Worm (Caenorhabditis elegans) whole organism, young adult: ENCODE measurements around the gene B0302.5.

Source experiments
- B0261.1 ChIP-seq: sonication (generic microtip); optimal IDR thresholded peaks from 2 replicates; lab custom pipeline; 2016; ENCODE audit warnings: mild to moderate bottlenecking, missing genetic modification characterization, moderate library complexity, missing compliant biosample characterization
- C06A6.2 ChIP-seq: fragments of 200-800 bp; sonication (Bioruptor generic); conservative IDR thresholded peaks from 2 replicates; pipeline ENCODE4 v1.3.6; 2022; ENCODE audit warnings: missing genetic modification characterization, missing compliant biosample characterization
- F49E8.2 ChIP-seq: sonication (generic microtip); optimal IDR thresholded peaks from 3 replicates; lab custom pipeline; 2017; ENCODE audit warnings: missing genetic modification characterization, mild to moderate bottlenecking, missing compliant biosample characterization, antibody characterized with exemption, moderate library complexity; ENCODE audit not compliant: insufficient read depth
- F57A8.1 ChIP-seq: fragments of 200-800 bp; sonication (Bioruptor generic); optimal IDR thresholded peaks from 2 replicates; lab custom pipeline; 2018; ENCODE audit warnings: mild to moderate bottlenecking, missing genetic modification characterization, moderate library complexity, missing compliant biosample characterization
- K11D2.4 ChIP-seq: fragments of 200-800 bp; sonication (Bioruptor generic); IDR thresholded peaks from 2 replicates; pipeline ENCODE4 v1.3.6; 2022; ENCODE audit warnings: missing genetic modification reagents, missing genetic modification characterization, missing compliant biosample characterization
- Y53F4B.3 ChIP-seq: fragments of 200-800 bp; sonication (Bioruptor generic); IDR thresholded peaks from 2 replicates; pipeline ENCODE4 v1.3.6; 2022; ENCODE audit warnings: missing genetic modification reagents, missing genetic modification characterization, missing compliant biosample characterization
- Y67H2A.10 ChIP-seq: fragments of 200-800 bp; sonication (Bioruptor generic); conservative IDR thresholded peaks from 2 replicates; pipeline ENCODE4 v1.3.6; 2022; ENCODE audit warnings: missing genetic modification reagents, missing genetic modification characterization, missing compliant biosample characterization
- Y79H2A.3 ChIP-seq: fragments of 200-800 bp; sonication (Bioruptor generic); conservative IDR thresholded peaks from 2 replicates; pipeline ENCODE4 v1.3.6; 2022; ENCODE audit warnings: missing genetic modification reagents, missing genetic modification characterization, missing compliant biosample characterization
- ama-1 ChIP-seq, 3 experiments: fragments of 150-350 bp in 1 of 3; sonication (generic microtip) in 2 of 3; optimal IDR thresholded peaks; 2 replicates each; lab custom pipeline; 2014 to 2018; ENCODE audit warnings: missing biosample characterization in 2 of 3, missing genetic modification characterization in 2 of 3, missing genetic modification reagents in 2 of 3
- aptf-3 ChIP-seq: fragments of 200-800 bp; sonication (Bioruptor generic); IDR thresholded peaks from 2 replicates; pipeline ENCODE4 v1.3.6; 2022; ENCODE audit warnings: missing genetic modification characterization, missing compliant biosample characterization
- attf-3 ChIP-seq: fragments of 200-800 bp; sonication (Bioruptor generic); conservative IDR thresholded peaks from 2 replicates; pipeline ENCODE4 v1.3.6; 2022; ENCODE audit warnings: missing genetic modification reagents, missing genetic modification characterization, missing compliant biosample characterization
- ccch-3 ChIP-seq: fragments of 200-800 bp; sonication (Bioruptor generic); optimal IDR thresholded peaks from 2 replicates; lab custom pipeline; 2018; ENCODE audit warnings: mild to moderate bottlenecking, missing genetic modification characterization, missing compliant biosample characterization
- cebp-1 ChIP-seq, 2 experiments: fragments of 200-800 bp in 1 of 2; sonication (Bioruptor generic) in 1 of 2; sonication (generic microtip) in 1 of 2; IDR thresholded peaks in 1 of 2; optimal IDR thresholded peaks in 1 of 2; 2 replicates each; pipeline versions ENCODE4 v1.3.6 to Lab custom; 2017 to 2022; ENCODE audit warnings: missing compliant biosample characterization in 2 of 2, missing genetic modification characterization in 2 of 2, mild to moderate bottlenecking in 1 of 2, missing genetic modification reagents in 1 of 2, moderate library complexity in 1 of 2
- ceh-79 ChIP-seq: sonication (generic microtip); optimal IDR thresholded peaks from 2 replicates; lab custom pipeline; 2017; ENCODE audit warnings: mild to moderate bottlenecking, missing genetic modification characterization, missing compliant biosample characterization
- egl-18 ChIP-seq: fragments of 200-800 bp; sonication (Bioruptor generic); IDR thresholded peaks from 2 replicates; pipeline ENCODE4 v1.3.6; 2022; ENCODE audit warnings: missing genetic modification reagents, missing genetic modification characterization, missing compliant biosample characterization
- ets-4 ChIP-seq: fragments of 200-800 bp; sonication (Bioruptor generic); optimal IDR thresholded peaks from 2 replicates; lab custom pipeline; 2018; ENCODE audit warnings: mild to moderate bottlenecking, missing genetic modification characterization, missing compliant biosample characterization
- lag-1 ChIP-seq: fragments of 200-800 bp; sonication (Bioruptor generic); IDR thresholded peaks from 2 replicates; pipeline ENCODE4 v1.3.6; 2022; ENCODE audit warnings: missing genetic modification reagents, missing genetic modification characterization, missing compliant biosample characterization
- let-526 ChIP-seq: fragments of 200-800 bp; sonication (Bioruptor generic); IDR thresholded peaks from 2 replicates; pipeline ENCODE4 v1.3.6; 2022; ENCODE audit warnings: missing genetic modification reagents, missing genetic modification characterization, missing compliant biosample characterization
- lin-26 ChIP-seq: fragments of 200-800 bp; sonication (Bioruptor generic); IDR thresholded peaks from 2 replicates; pipeline ENCODE4 v1.3.6; 2022; ENCODE audit warnings: missing genetic modification reagents, missing genetic modification characterization, missing compliant biosample characterization
- lsl-1 ChIP-seq: fragments of 200-800 bp; sonication (Bioruptor generic); optimal IDR thresholded peaks from 2 replicates; lab custom pipeline; 2018; ENCODE audit warnings: mild to moderate bottlenecking, missing genetic modification characterization, moderate library complexity, missing compliant biosample characterization
- lsy-27 ChIP-seq: sonication (generic microtip); optimal IDR thresholded peaks from 2 replicates; lab custom pipeline; 2017; ENCODE audit warnings: missing genetic modification characterization, mild to moderate bottlenecking, missing compliant biosample characterization, antibody characterized with exemption, missing genotype, borderline replicate concordance; ENCODE audit not compliant: insufficient read depth
- madf-10 ChIP-seq: sonication (generic microtip); optimal IDR thresholded peaks from 2 replicates; lab custom pipeline; 2016; ENCODE audit warnings: mild to moderate bottlenecking, missing genetic modification characterization, missing compliant biosample characterization
- mes-4 ChIP-seq: sonication (generic microtip); optimal IDR thresholded peaks from 2 replicates; lab custom pipeline; 2016; ENCODE audit warnings: missing genotype, missing genetic modification characterization, missing compliant biosample characterization
- nhr-90 ChIP-seq: sonication (generic microtip); optimal IDR thresholded peaks from 2 replicates; lab custom pipeline; 2016; ENCODE audit warnings: missing genotype, mild to moderate bottlenecking, missing genetic modification characterization, missing compliant biosample characterization
- pbrm-1 ChIP-seq: fragments of 200-800 bp; sonication (Bioruptor generic); IDR thresholded peaks from 2 replicates; pipeline ENCODE4 v1.3.6; 2022; ENCODE audit warnings: missing genetic modification reagents, missing genetic modification characterization, missing compliant biosample characterization
- sea-2 ChIP-seq: fragments of 200-800 bp; sonication (Bioruptor generic); IDR thresholded peaks from 2 replicates; pipeline ENCODE4 v1.3.6; 2022; ENCODE audit warnings: missing genetic modification characterization, missing compliant biosample characterization
- snpc-1.1 ChIP-seq: sonication (generic microtip); optimal IDR thresholded peaks from 2 replicates; lab custom pipeline; 2017; ENCODE audit warnings: missing genetic modification characterization, mild to moderate bottlenecking, missing compliant biosample characterization, antibody characterized with exemption, moderate library complexity, missing genotype, missing genetic modification reagents; ENCODE audit not compliant: insufficient read depth
- snpc-1.3 ChIP-seq: sonication (generic microtip); optimal IDR thresholded peaks from 2 replicates; lab custom pipeline; 2017; ENCODE audit warnings: missing genetic modification characterization, mild to moderate bottlenecking, missing compliant biosample characterization, antibody characterized with exemption, moderate library complexity, missing genotype, missing genetic modification reagents; ENCODE audit not compliant: insufficient read depth
- somi-1 ChIP-seq: fragments of 200-800 bp; sonication (Bioruptor generic); optimal IDR thresholded peaks from 2 replicates; lab custom pipeline; 2018; ENCODE audit warnings: mild to moderate bottlenecking, missing genetic modification characterization, missing compliant biosample characterization
- sptf-2 ChIP-seq: fragments of 200-800 bp; sonication (Bioruptor generic); optimal IDR thresholded peaks from 2 replicates; lab custom pipeline; 2018; ENCODE audit warnings: mild to moderate bottlenecking, missing genetic modification characterization, missing compliant biosample characterization
- tlf-1 ChIP-seq: fragments of 200-800 bp; sonication (Bioruptor generic); optimal IDR thresholded peaks from 2 replicates; lab custom pipeline; 2018; ENCODE audit warnings: mild to moderate bottlenecking, missing genetic modification characterization, missing compliant biosample characterization
- unc-130 ChIP-seq: sonication (generic microtip); optimal IDR thresholded peaks from 2 replicates; lab custom pipeline; 2016; ENCODE audit warnings: missing genetic modification reagents, missing genetic modification characterization, missing compliant biosample characterization
- unc-62 ChIP-seq: fragments of 150-350 bp; optimal IDR thresholded peaks from 2 replicates; lab custom pipeline; 2014; ENCODE audit warnings: missing biosample characterization, missing genetic modification reagents, missing genetic modification characterization
- xnd-1 ChIP-seq: sonication (generic microtip); optimal IDR thresholded peaks from 2 replicates; lab custom pipeline; 2016; ENCODE audit warnings: missing genotype, missing genetic modification reagents, missing genetic modification characterization, missing compliant biosample characterization
- zfh-2 ChIP-seq: fragments of 200-800 bp; sonication (Bioruptor generic); conservative IDR thresholded peaks from 2 replicates; pipeline ENCODE4 v1.3.6; 2022; ENCODE audit warnings: missing genetic modification reagents, missing genetic modification characterization, missing compliant biosample characterization
- ztf-18 ChIP-seq: sonication (generic microtip); optimal IDR thresholded peaks from 2 replicates; lab custom pipeline; 2016; ENCODE audit warnings: missing genotype, mild to moderate bottlenecking, missing genetic modification characterization, missing compliant biosample characterization
- ztf-25 ChIP-seq: fragments of 200-800 bp; sonication (Bioruptor generic); IDR thresholded peaks from 2 replicates; pipeline ENCODE4 v1.3.6; 2022; ENCODE audit warnings: missing genetic modification reagents, missing genetic modification characterization, missing compliant biosample characterization
- ztf-26 ChIP-seq: sonication (generic microtip); optimal IDR thresholded peaks from 2 replicates; lab custom pipeline; 2017; ENCODE audit warnings: missing genetic modification characterization, missing compliant biosample characterization

The B0302.5 gene

ce11 chrX:17181220-17181619 lies 13.7 kb downstream of the B0302.5 start (continued):
- TF ChIP-seq pbrm-1 (GFP tag; lab: Robert Waterston, UW): 0 out of 2 replicates have a peak, but pooled peaks have one; percentile 22

- TF ChIP-seq snpc-1.1 (tag; lab: Kevin White, UChicago) (no peak), let-526 (GFP tag; lab: Robert Waterston, UW) (no peak), ccch-3 (GFP tag; lab: Kevin White, UChicago) (no peak), F57A8.1 (GFP tag; lab: Kevin White, UChicago) (no peak), ets-4 (GFP tag; lab: Kevin White, UChicago) (no peak), F49E8.2 (tag; lab: Kevin White, UChicago) (no peak), unc-130 (no peak), ama-1 (optimal IDR thresholded peaks at IDR 0.05; lab: Kevin White, UChicago) (no peak), ama-1 (GFP tag; optimal IDR thresholded peaks at IDR 0.05; lab: Kevin White, UChicago) (no peak), ceh-79 (tag; lab: Kevin White, UChicago) (no peak), egl-18 (GFP tag; lab: Robert Waterston, UW) (no peak), lsl-1 (GFP tag; lab: Kevin White, UChicago) (no peak), ztf-25 (GFP tag; lab: Robert Waterston, UW) (no peak), lag-1 (GFP tag; lab: Robert Waterston, UW) (no peak)
Observed at ce11 chrX:17180135-17180534, 14.8 kb downstream of the B0302.5 start.

- no peak for TF ChIP-seq ztf-18 (tag; lab: Kevin White, UChicago)
- TF ChIP-seq mes-4 (tag; lab: Kevin White, UChicago): no peak
- TF ChIP-seq unc-62 (GFP tag; lab: Kevin White, UChicago): no peak
- TF ChIP-seq lin-26 (GFP tag; lab: Robert Waterston, UW): no peak
- no peak for TF ChIP-seq tlf-1 (GFP tag; lab: Kevin White, UChicago)
- TF ChIP-seq sptf-2 (GFP tag; lab: Kevin White, UChicago): no peak
Observed at ce11 chrX:17178239-17178638, 16.7 kb downstream of the B0302.5 start, which contains the start of gene B0302.2. TSS of gene B0302.2 (plus strand) at chrX:17178539.

- no peak for TF ChIP-seq xnd-1 (tag; lab: Kevin White, UChicago)
- no peak for TF ChIP-seq snpc-1.3 (tag; lab: Kevin White, UChicago)
- TF ChIP-seq lin-26 (GFP tag; lab: Robert Waterston, UW): no peak
- TF ChIP-seq B0261.1 (tag; lab: Kevin White, UChicago): no peak
- TF ChIP-seq Y53F4B.3 (GFP tag; lab: Robert Waterston, UW): no peak
- no peak for TF ChIP-seq madf-10 (tag; lab: Kevin White, UChicago)
- no peak for TF ChIP-seq F49E8.2 (tag; lab: Kevin White, UChicago)
Observed at ce11 chrX:17176677-17177076, 18.3 kb downstream of the B0302.5 start, which contains the start of gene B0302.4. TSS of gene B0302.4 (minus strand) at chrX:17176777.

ce11 chrX:17170401-17170800 lies 24.5 kb downstream of the B0302.5 start:
- no peak for TF ChIP-seq cebp-1 (GFP tag; IDR thresholded peaks at IDR 0.05; lab: Robert Waterston, UW)
- TF ChIP-seq cebp-1 (tag; optimal IDR thresholded peaks at IDR 0.05; lab: Kevin White, UChicago): no peak
- no peak for TF ChIP-seq Y79H2A.3 (GFP tag; lab: Robert Waterston, UW)
- TF ChIP-seq lag-1 (GFP tag; lab: Robert Waterston, UW): no peak
- no peak for TF ChIP-seq sea-2
- TF ChIP-seq nhr-90 (tag; lab: Kevin White, UChicago): no peak
- no peak for TF ChIP-seq somi-1 (GFP tag; lab: Kevin White, UChicago)
- no peak for TF ChIP-seq K11D2.4 (GFP tag; lab: Robert Waterston, UW)
- TF ChIP-seq aptf-3 (GFP tag; lab: Robert Waterston, UW): no peak
- TF ChIP-seq C06A6.2: no peak
- TF ChIP-seq ztf-26: no peak
- TF ChIP-seq lsy-27 (tag; lab: Kevin White, UChicago): no peak
- no peak for TF ChIP-seq attf-3
- no peak for TF ChIP-seq Y67H2A.10 (GFP tag; lab: Robert Waterston, UW)
- no peak for TF ChIP-seq F57A8.1 (GFP tag; lab: Kevin White, UChicago)
- TF ChIP-seq zfh-2 (GFP tag; lab: Robert Waterston, UW): no peak
